Worm (Caenorhabditis elegans) whole organism, early embryonic: ENCODE measurements around the gene iff-2.

Experiments
- B0310.2 ChIP-seq: sonication (generic microtip); optimal IDR thresholded peaks from 2 replicates; lab custom pipeline; 2016; ENCODE audit warnings: mild to moderate bottlenecking, missing genetic modification characterization, missing compliant biosample characterization
- F13C5.2 ChIP-seq: sonication (generic microtip); optimal IDR thresholded peaks from 2 replicates; lab custom pipeline; 2017; ENCODE audit warnings: mild to moderate bottlenecking, missing genetic modification characterization, inconsistent platforms, missing compliant biosample characterization
- aly-1 ChIP-seq: sonication (generic microtip); optimal IDR thresholded peaks from 2 replicates; lab custom pipeline; 2016; ENCODE audit warnings: missing genetic modification characterization, missing compliant biosample characterization
- ama-1 ChIP-seq: fragments of 150-350 bp; optimal IDR thresholded peaks from 2 replicates; lab custom pipeline; 2014
- ceh-13 ChIP-seq: fragments of 200-800 bp; sonication (Bioruptor generic); optimal IDR thresholded peaks from 2 replicates; lab custom pipeline; 2018; ENCODE audit warnings: mild to moderate bottlenecking, missing genetic modification characterization, missing compliant biosample characterization
- ceh-36 ChIP-seq: sonication (generic microtip); optimal IDR thresholded peaks from 2 replicates; lab custom pipeline; 2016; ENCODE audit warnings: missing genetic modification characterization, inconsistent platforms, missing compliant biosample characterization
- ets-7 ChIP-seq: sonication (generic microtip); optimal IDR thresholded peaks from 2 replicates; lab custom pipeline; 2016; ENCODE audit warnings: missing genotype, missing genetic modification characterization, missing compliant biosample characterization
- flt-1 ChIP-seq: fragments of 200-800 bp; sonication (Bioruptor generic); IDR thresholded peaks from 2 replicates; pipeline ENCODE4 v1.3.6; 2022; ENCODE audit warnings: missing genetic modification characterization, missing compliant biosample characterization
- hmbx-1 ChIP-seq: sonication (generic microtip); optimal IDR thresholded peaks from 2 replicates; lab custom pipeline; 2016; ENCODE audit warnings: mild to moderate bottlenecking, missing genetic modification characterization, missing compliant biosample characterization
- hmg-4 ChIP-seq: fragments of 200-800 bp; sonication (Bioruptor generic); optimal IDR thresholded peaks from 2 replicates; lab custom pipeline; 2018; ENCODE audit warnings: mild to moderate bottlenecking, missing genetic modification characterization, missing compliant biosample characterization
- hnd-1 ChIP-seq: sonication (generic microtip); optimal IDR thresholded peaks from 2 replicates; lab custom pipeline; 2016; ENCODE audit warnings: missing genetic modification characterization, missing compliant biosample characterization
- pes-1 ChIP-seq: fragments of 200-800 bp; sonication (Bioruptor generic); IDR thresholded peaks from 2 replicates; pipeline ENCODE4 v1.3.6; 2022; ENCODE audit warnings: missing genetic modification reagents, missing genetic modification characterization, missing compliant biosample characterization
- scrt-1 ChIP-seq: fragments of 200-800 bp; sonication (Bioruptor generic); IDR thresholded peaks from 2 replicates; pipeline ENCODE4 v1.3.6; 2022; ENCODE audit warnings: missing genetic modification characterization, missing compliant biosample characterization
- sea-1 ChIP-seq: fragments of 200-800 bp; sonication (Bioruptor generic); conservative IDR thresholded peaks from 2 replicates; pipeline ENCODE4 v1.3.6; 2022; ENCODE audit warnings: missing genetic modification characterization, missing compliant biosample characterization
- tbx-11 ChIP-seq: fragments of 200-800 bp; sonication (Bioruptor generic); IDR thresholded peaks from 2 replicates; pipeline ENCODE4 v1.3.6; 2022; ENCODE audit warnings: missing genetic modification characterization, missing compliant biosample characterization
- tbx-37 ChIP-seq: fragments of 200-800 bp; sonication (Bioruptor generic); conservative IDR thresholded peaks from 2 replicates; pipeline ENCODE4 v1.3.6; 2022; ENCODE audit warnings: missing genetic modification reagents, missing genetic modification characterization, missing compliant biosample characterization
- tra-4 ChIP-seq: sonication (generic microtip); optimal IDR thresholded peaks from 2 replicates; lab custom pipeline; 2017; ENCODE audit warnings: missing genetic modification characterization, missing compliant biosample characterization

iff-2 gene

ce11 chrII:8561227-8561626, at the start of gene iff-2:
iff-2 (minus strand) TSS chrII:8561367.
- peak; percentile 84 for TF ChIP-seq hmg-4 (GFP tag; lab: Kevin White, UChicago)
- TF ChIP-seq tra-4 (tag; lab: Kevin White, UChicago): peak; percentile 50
- 0 out of 2 replicates have a peak, but pooled peaks have one; percentile 55 for TF ChIP-seq scrt-1 (GFP tag; lab: Robert Waterston, UW)
- TF ChIP-seq aly-1 (tag; lab: Kevin White, UChicago): peak; percentile 69
- no peak for TF ChIP-seq ama-1 (lab: Kevin White, UChicago)
- TF ChIP-seq tbx-11: no peak
- no peak for TF ChIP-seq hmbx-1 (tag; lab: Kevin White, UChicago)
- no peak for TF ChIP-seq B0310.2 (tag; lab: Kevin White, UChicago)
- peak; percentile 9 for TF ChIP-seq ceh-36
- peak; percentile 8 for TF ChIP-seq ets-7
- TF ChIP-seq ceh-13 (GFP tag; lab: Kevin White, UChicago): no peak
- TF ChIP-seq tbx-37 (GFP tag; lab: Robert Waterston, UW): peak; percentile 35
- TF ChIP-seq hnd-1 (tag; lab: Kevin White, UChicago): no peak
- no peak for TF ChIP-seq pes-1 (GFP tag; lab: Robert Waterston, UW)
- TF ChIP-seq F13C5.2 (tag; lab: Kevin White, UChicago): peak; percentile 95
- TF ChIP-seq flt-1: peak; percentile 57; the same call in 1 of the 2 replicates
- peak; percentile 70 for TF ChIP-seq sea-1 (GFP tag; lab: Robert Waterston, UW)

ce11 chrII:8610585-8610984, 49.4 kb upstream of the iff-2 start:
- no peak for TF ChIP-seq scrt-1 (GFP tag; lab: Robert Waterston, UW)
- TF ChIP-seq hmg-4 (GFP tag; lab: Kevin White, UChicago): no peak

- TF ChIP-seq tbx-11 (no peak), hmbx-1 (tag; lab: Kevin White, UChicago) (no peak), hnd-1 (tag; lab: Kevin White, UChicago) (no peak), sea-1 (GFP tag; lab: Robert Waterston, UW) (no peak), ets-7 (no peak)
Measured at ce11 chrII:8610085-8610484, 48.9 kb upstream of the iff-2 start, which contains the start of gene F28C6.9. F28C6.9 (minus strand) TSS chrII:8610185.

- no peak for TF ChIP-seq pes-1 (GFP tag; lab: Robert Waterston, UW)
- no peak for TF ChIP-seq ama-1 (lab: Kevin White, UChicago)
- no peak for TF ChIP-seq hmg-4 (GFP tag; lab: Kevin White, UChicago)
- no peak for TF ChIP-seq sea-1 (GFP tag; lab: Robert Waterston, UW)
- no peak for TF ChIP-seq flt-1
- no peak for TF ChIP-seq B0310.2 (tag; lab: Kevin White, UChicago)
- no peak for TF ChIP-seq hmbx-1 (tag; lab: Kevin White, UChicago)
Measured at ce11 chrII:8607662-8608061, 46.5 kb upstream of the iff-2 start, which contains the start of gene F28C6.10. F28C6.10 (plus strand) TSS chrII:8607962.

- TF ChIP-seq hmbx-1 (tag; lab: Kevin White, UChicago) (no peak), ets-7 (no peak), ceh-13 (GFP tag; lab: Kevin White, UChicago) (no peak), ama-1 (lab: Kevin White, UChicago) (no peak), aly-1 (tag; lab: Kevin White, UChicago) (no peak), tra-4 (tag; lab: Kevin White, UChicago) (no peak), pes-1 (GFP tag; lab: Robert Waterston, UW) (no peak), tbx-11 (no peak), hnd-1 (tag; lab: Kevin White, UChicago) (no peak), scrt-1 (GFP tag; lab: Robert Waterston, UW) (no peak), B0310.2 (tag; lab: Kevin White, UChicago) (no peak)
Measured at ce11 chrII:8606549-8606948, 45.4 kb upstream of the iff-2 start, which contains the start of gene F28C6.8. F28C6.8 (plus strand) TSS chrII:8606849.

ce11 chrII:8603567-8604359, 42.6 kb upstream of the iff-2 start, which contains the start of gene suf-1:
suf-1 (plus strand) TSS chrII:8603846.
- TF ChIP-seq ama-1 (lab: Kevin White, UChicago) (peak; percentile 71), scrt-1 (GFP tag; lab: Robert Waterston, UW) (no peak)

ce11 chrII:8602337-8602944, 41.3 kb upstream of the iff-2 start, which contains the start of the genes cpf-1 and rpl-26:
cpf-1 (minus strand) TSS chrII:8602440.
rpl-26 (plus strand) TSS chrII:8602785.
- TF ChIP-seq pes-1 (GFP tag; lab: Robert Waterston, UW): no peak

ce11 chrII:8600165-8600564, 39.0 kb upstream of the iff-2 start, which contains the start of gene pigg-1:
pigg-1 (minus strand) TSS chrII:8600265.
- no peak for TF ChIP-seq tra-4 (tag; lab: Kevin White, UChicago)
- no peak for TF ChIP-seq ceh-13 (GFP tag; lab: Kevin White, UChicago)
- TF ChIP-seq ets-7: no peak
- TF ChIP-seq F13C5.2 (tag; lab: Kevin White, UChicago): no peak
- no peak for TF ChIP-seq ama-1 (lab: Kevin White, UChicago)
- TF ChIP-seq scrt-1 (GFP tag; lab: Robert Waterston, UW): no peak
- no peak for TF ChIP-seq sea-1 (GFP tag; lab: Robert Waterston, UW)
- TF ChIP-seq tbx-37 (GFP tag; lab: Robert Waterston, UW): no peak
